Worm (Caenorhabditis elegans): Measurements from ENCODE around the gene srj-49.

DNA sequence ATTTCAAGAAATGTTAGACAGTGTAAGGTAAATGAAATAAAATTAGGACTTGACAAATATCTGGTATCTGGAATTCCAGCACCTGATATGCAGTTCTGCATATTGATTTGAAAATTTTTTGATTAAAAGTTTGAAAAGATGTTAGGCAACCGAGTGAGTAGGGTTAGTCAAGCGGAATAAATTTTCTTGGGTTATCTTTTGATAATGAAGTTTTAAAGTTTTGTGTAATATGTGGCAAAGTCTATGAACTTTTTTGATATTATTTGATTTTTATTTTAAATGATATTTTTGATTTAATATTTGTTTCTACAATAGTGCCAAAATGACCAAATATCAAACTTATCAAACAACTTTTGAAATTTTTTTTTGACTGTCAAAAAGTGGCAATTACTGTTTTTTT lies 21.4 kb upstream of the srj-49 start, which contains the start of gene srh-241:
- TF ChIP-seq ztf-23 (GFP tag; IDR thresholded peaks at IDR 0.05) (no peak), flt-1 (GFP tag; IDR thresholded peaks at IDR 0.05) (no peak), ztf-29 (GFP tag; IDR thresholded peaks at IDR 0.05) (no peak), tab-1 (GFP tag; IDR thresholded peaks at IDR 0.05) (no peak), ref-1 (GFP tag; conservative IDR thresholded peaks at IDR 0.05) (no peak), med-1 (GFP tag; optimal IDR thresholded peaks at IDR 0.05; ENCODE audit: insufficient read depth) (no peak), klf-2 (GFP tag; conservative IDR thresholded peaks at IDR 0.05) (no peak)
